Fruit fly (Drosophila melanogaster): ENCODE results near the gene Antp.

dm6 chr3R:6935810-6936549 is 63.0 kb downstream of the Antp start:
- TF ChIP-seq D1 (tag; optimal IDR thresholded peaks at IDR 0.05), result no peak
- no peak for TF ChIP-seq EcR (GFP tag; optimal IDR thresholded peaks at IDR 0.05)
- peak; percentile 48 for TF ChIP-seq Snoo (tag; optimal IDR thresholded peaks at IDR 0.05)
- no peak for TF ChIP-seq CG14655 (GFP tag; optimal IDR thresholded peaks at IDR 0.05)
- TF ChIP-seq CG32121 (GFP tag; IDR thresholded peaks at IDR 0.05), result no peak
- no peak for TF ChIP-seq CG9948 (tag; optimal IDR thresholded peaks at IDR 0.05)
- TF ChIP-seq fd96Ca (GFP tag; IDR thresholded peaks at IDR 0.05), result no peak
- TF ChIP-seq CG8159 (tag; optimal IDR thresholded peaks at IDR 0.05), result peak; percentile 32

Data from whole organism, pupa.